Worm (Caenorhabditis elegans): ENCODE results near the gene kin-21.

Gene kin-21

ce11 chrIV:9803544-9803943 is 29.1 kb upstream of the kin-21 start (continued):
- TF ChIP-seq ZK546.5 (tag; optimal IDR thresholded peaks at IDR 0.05) (no peak), pqm-1 (tag; optimal IDR thresholded peaks at IDR 0.05) (peak; percentile 58), nhr-23 (tag; optimal IDR thresholded peaks at IDR 0.05) (peak; percentile 90), fkh-10 (GFP tag; optimal IDR thresholded peaks at IDR 0.05) (no peak), skn-1 (tag; optimal IDR thresholded peaks at IDR 0.05) (no peak), mml-1 (tag; optimal IDR thresholded peaks at IDR 0.05) (no peak), nhr-76 (tag; optimal IDR thresholded peaks at IDR 0.05) (no peak), lin-15B (tag; optimal IDR thresholded peaks at IDR 0.05) (peak; percentile 29), nfya-1 (tag; optimal IDR thresholded peaks at IDR 0.05; ENCODE audit: insufficient read depth) (peak; percentile 38), egl-5 (tag; optimal IDR thresholded peaks at IDR 0.05) (no peak), aly-2 (tag; optimal IDR thresholded peaks at IDR 0.05) (no peak), lin-39 (tag; optimal IDR thresholded peaks at IDR 0.05) (no peak), nhr-12 (tag; optimal IDR thresholded peaks at IDR 0.05) (no peak), daf-12 (tag; optimal IDR thresholded peaks at IDR 0.05) (no peak), unc-62 (GFP tag; optimal IDR thresholded peaks at IDR 0.05) (no peak), nhr-11 (tag; optimal IDR thresholded peaks at IDR 0.05) (no peak), ceh-16 (tag; optimal IDR thresholded peaks at IDR 0.05) (no peak)

- TF ChIP-seq elt-3 (tag; optimal IDR thresholded peaks at IDR 0.05), result no peak
- no peak for TF ChIP-seq lsy-12 (tag; optimal IDR thresholded peaks at IDR 0.05)
- TF ChIP-seq nhr-77 (tag; optimal IDR thresholded peaks at IDR 0.05), result no peak
- TF ChIP-seq ztf-4 (tag; optimal IDR thresholded peaks at IDR 0.05), result no peak
- TF ChIP-seq mml-1 (tag; optimal IDR thresholded peaks at IDR 0.05), result no peak
- no peak for TF ChIP-seq nhr-12 (tag; optimal IDR thresholded peaks at IDR 0.05)
- no peak for TF ChIP-seq egl-5 (tag; optimal IDR thresholded peaks at IDR 0.05)
- TF ChIP-seq ztf-11 (tag; optimal IDR thresholded peaks at IDR 0.05), result no peak
- TF ChIP-seq fos-1 (tag; optimal IDR thresholded peaks at IDR 0.05), result no peak
- TF ChIP-seq tbx-2 (tag; optimal IDR thresholded peaks at IDR 0.05), result no peak
Observed at ce11 chrIV:9810633-9811032, 22.1 kb upstream of the kin-21 start, which contains the start of gene dct-15. TSS of gene dct-15 (minus strand) at chrIV:9810733.

DNA sequence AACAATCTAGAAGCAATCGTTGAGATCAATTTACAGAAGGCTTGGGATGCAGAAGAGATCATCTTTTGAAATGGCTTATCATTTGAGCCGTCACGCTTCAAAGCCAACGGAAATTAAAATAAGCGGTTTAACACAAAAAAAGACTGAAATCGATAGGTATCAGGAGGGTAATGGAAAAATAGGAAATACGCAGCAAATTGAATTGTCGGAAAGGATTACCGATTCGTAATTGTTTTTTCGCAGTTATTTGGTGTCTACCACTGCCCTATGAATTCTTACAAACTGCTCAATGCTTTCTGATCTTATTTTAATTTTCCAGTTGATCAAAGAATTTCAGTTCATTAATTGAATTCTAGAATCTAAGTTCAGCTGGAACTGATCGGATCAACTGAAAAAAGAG is 21.2 kb upstream of the kin-21 start:
- TF ChIP-seq mdl-1 (tag; optimal IDR thresholded peaks at IDR 0.05) (no peak), unc-62 (GFP tag; optimal IDR thresholded peaks at IDR 0.05) (no peak), skn-1 (tag; optimal IDR thresholded peaks at IDR 0.05) (no peak), mml-1 (tag; optimal IDR thresholded peaks at IDR 0.05) (no peak), elt-3 (tag; optimal IDR thresholded peaks at IDR 0.05) (no peak), elt-2 (tag; optimal IDR thresholded peaks at IDR 0.05) (no peak), nhr-77 (tag; optimal IDR thresholded peaks at IDR 0.05) (no peak), ceh-16 (tag; optimal IDR thresholded peaks at IDR 0.05) (no peak), egl-5 (tag; optimal IDR thresholded peaks at IDR 0.05) (no peak)

ce11 chrIV:9815432-9815831 is 17.3 kb upstream of the kin-21 start, which contains the start of gene egl-20:
TSS of gene egl-20 (minus strand) at chrIV:9815532.
- TF ChIP-seq nhr-76 (tag; optimal IDR thresholded peaks at IDR 0.05) (no peak), snpc-4 (tag; optimal IDR thresholded peaks at IDR 0.05) (no peak), unc-39 (tag; optimal IDR thresholded peaks at IDR 0.05) (no peak), nhr-28 (tag; optimal IDR thresholded peaks at IDR 0.05) (no peak), elt-3 (tag; optimal IDR thresholded peaks at IDR 0.05) (no peak), mdl-1 (tag; optimal IDR thresholded peaks at IDR 0.05) (no peak), lin-39 (tag; optimal IDR thresholded peaks at IDR 0.05) (no peak), ama-1 (optimal IDR thresholded peaks at IDR 0.05) (no peak)

- TF ChIP-seq snpc-4 (tag; optimal IDR thresholded peaks at IDR 0.05) (no peak), nhr-11 (tag; optimal IDR thresholded peaks at IDR 0.05) (no peak), nhr-23 (tag; optimal IDR thresholded peaks at IDR 0.05) (peak; percentile 40)
Observed at ce11 chrIV:9821621-9822020, 11.1 kb upstream of the kin-21 start, which contains the start of gene col-123. TSS of gene col-123 (plus strand) at chrIV:9821921.

ce11 chrIV:9822585-9822984 is 10.1 kb upstream of the kin-21 start:
- no peak for TF ChIP-seq unc-62 (GFP tag; optimal IDR thresholded peaks at IDR 0.05)
- TF ChIP-seq ZK546.5 (tag; optimal IDR thresholded peaks at IDR 0.05), result no peak
- no peak for TF ChIP-seq egl-27 (tag; optimal IDR thresholded peaks at IDR 0.05)
- no peak for TF ChIP-seq lin-39 (tag; optimal IDR thresholded peaks at IDR 0.05)
- no peak for TF ChIP-seq mml-1 (tag; optimal IDR thresholded peaks at IDR 0.05)
- no peak for TF ChIP-seq nhr-25 (tag; optimal IDR thresholded peaks at IDR 0.05)
- no peak for TF ChIP-seq nhr-237 (tag; optimal IDR thresholded peaks at IDR 0.05)
- TF ChIP-seq egl-5 (tag; optimal IDR thresholded peaks at IDR 0.05), result no peak
- TF ChIP-seq mdl-1 (tag; optimal IDR thresholded peaks at IDR 0.05), result no peak
- TF ChIP-seq nhr-67 (tag; optimal IDR thresholded peaks at IDR 0.05), result no peak
- TF ChIP-seq ceh-28 (tag; optimal IDR thresholded peaks at IDR 0.05), result no peak
- TF ChIP-seq nhr-76 (tag; optimal IDR thresholded peaks at IDR 0.05), result no peak
- TF ChIP-seq elt-1 (tag; optimal IDR thresholded peaks at IDR 0.05), result no peak

Measured in whole organism, L3 larva.